Fruit fly (Drosophila melanogaster) whole organism, embryonic: ENCODE results near the gene mRpS14.

Experiments
- Awh ChIP-seq: fragments of 200-800 bp; sonication (Bioruptor generic); IDR thresholded peaks from 2 replicates; pipeline ENCODE4, ENCODE4 v1.3.6; 2022; ENCODE audit warnings: missing biosample characterization, missing genetic modification characterization
- BEAF-32 ChIP-seq: fragments of 200-800 bp; sonication (Bioruptor generic); optimal IDR thresholded peaks from 3 replicates; lab custom pipeline; 2017; ENCODE audit warnings: missing biosample characterization, missing genetic modification characterization, mild to moderate bottlenecking, moderate library complexity, missing genetic modification reagents
- CG10147 ChIP-seq: fragments of 200-800 bp; sonication (Bioruptor generic); optimal IDR thresholded peaks from 2 replicates; lab custom pipeline; 2019; ENCODE audit warnings: missing biosample characterization, mild to moderate bottlenecking, missing genetic modification characterization, moderate library complexity
- CG1024 ChIP-seq: fragments of 200-800 bp; sonication (Bioruptor generic); IDR thresholded peaks from 2 replicates; pipeline ENCODE4 v1.3.6; 2022; ENCODE audit warnings: missing biosample characterization, missing genetic modification characterization
- CG11560 ChIP-seq: fragments of 200-800 bp; sonication (Bioruptor generic); IDR thresholded peaks from 3 replicates; pipeline ENCODE4 v1.3.6; 2022; ENCODE audit warnings: missing biosample characterization, missing genetic modification characterization
- CG11723 ChIP-seq: fragments of 200-800 bp; sonication (Bioruptor generic); optimal IDR thresholded peaks from 2 replicates; lab custom pipeline; 2017; ENCODE audit warnings: missing biosample characterization, mild to moderate bottlenecking, missing genetic modification characterization
- CG12071 ChIP-seq: fragments of 200-800 bp; sonication (Bioruptor generic); optimal IDR thresholded peaks from 3 replicates; lab custom pipeline; 2018; ENCODE audit warnings: missing biosample characterization, mild to moderate bottlenecking, missing genetic modification characterization
- CG12236 ChIP-seq: fragments of 200-800 bp; sonication (Bioruptor generic); optimal IDR thresholded peaks from 2 replicates; lab custom pipeline; 2016; ENCODE audit warnings: missing biosample characterization, missing genetic modification characterization
- CG12744 ChIP-seq: fragments of 200-800 bp; sonication (Bioruptor generic); optimal IDR thresholded peaks from 2 replicates; lab custom pipeline; 2016; ENCODE audit warnings: missing biosample characterization, missing genetic modification characterization
- CG12769 ChIP-seq: fragments of 200-800 bp; sonication (Bioruptor generic); optimal IDR thresholded peaks from 2 replicates; lab custom pipeline; 2019; ENCODE audit warnings: missing biosample characterization, mild to moderate bottlenecking, missing genetic modification characterization, moderate library complexity
- CG13624 ChIP-seq: fragments of 200-800 bp; sonication (Bioruptor generic); optimal IDR thresholded peaks from 2 replicates; lab custom pipeline; 2016; ENCODE audit warnings: missing biosample characterization, missing genetic modification characterization
- CG14050 ChIP-seq: fragments of 200-800 bp; sonication (Bioruptor generic); IDR thresholded peaks from 3 replicates; pipeline ENCODE4 v1.3.6; 2022; ENCODE audit warnings: missing biosample characterization, missing genetic modification characterization
- CG14860 ChIP-seq: fragments of 200-800 bp; sonication (Bioruptor generic); IDR thresholded peaks from 3 replicates; pipeline ENCODE4 v1.3.6; 2022; ENCODE audit warnings: missing biosample characterization, missing genetic modification characterization; ENCODE audit not compliant: partially characterized antibody
- CG17829 ChIP-seq: fragments of 200-800 bp; optimal IDR thresholded peaks from 2 replicates; lab custom pipeline; 2019; ENCODE audit warnings: missing biosample characterization, mild to moderate bottlenecking, missing genetic modification characterization, moderate library complexity
- CG2116 ChIP-seq: fragments of 200-800 bp; sonication (Bioruptor generic); optimal IDR thresholded peaks from 3 replicates; lab custom pipeline; 2018; ENCODE audit warnings: missing biosample characterization, mild to moderate bottlenecking, missing genetic modification characterization
- CG2199 ChIP-seq: fragments of 200-800 bp; sonication (Bioruptor generic); IDR thresholded peaks from 3 replicates; pipeline ENCODE4 v1.3.6; 2022; ENCODE audit warnings: missing biosample characterization, missing genetic modification characterization
- CG31441 ChIP-seq: fragments of 200-800 bp; sonication (Bioruptor generic); IDR thresholded peaks from 2 replicates; pipeline ENCODE4 v1.3.6; 2022; ENCODE audit warnings: missing biosample characterization, missing genetic modification characterization
- CG32532 ChIP-seq: fragments of 200-800 bp; sonication (Bioruptor generic); IDR thresholded peaks from 2 replicates; pipeline ENCODE4 v1.3.6; 2022; ENCODE audit warnings: missing biosample characterization, missing genetic modification characterization
- CG4328 ChIP-seq: fragments of 200-800 bp; sonication (Bioruptor generic); optimal IDR thresholded peaks from 3 replicates; lab custom pipeline; 2017; ENCODE audit warnings: missing biosample characterization, missing genetic modification reagents, missing genetic modification characterization
- CG4730 ChIP-seq: fragments of 200-800 bp; sonication (Bioruptor generic); IDR thresholded peaks from 2 replicates; pipeline ENCODE4 v1.3.6; 2022; ENCODE audit warnings: missing biosample characterization, missing genetic modification characterization
- CG7839 ChIP-seq: fragments of 200-800 bp; sonication (Bioruptor generic); optimal IDR thresholded peaks from 3 replicates; lab custom pipeline; 2018; ENCODE audit warnings: missing biosample characterization, mild to moderate bottlenecking, missing genetic modification characterization, moderate library complexity
- CG8478 ChIP-seq: fragments of >200 bp; optimal IDR thresholded peaks from 2 replicates; lab custom pipeline; 2018
- CG9797 ChIP-seq: fragments of 200-800 bp; sonication (Bioruptor generic); optimal IDR thresholded peaks from 3 replicates; lab custom pipeline; 2018; ENCODE audit warnings: missing biosample characterization, mild to moderate bottlenecking, missing genetic modification characterization
- D19B ChIP-seq: fragments of 200-800 bp; sonication (Bioruptor generic); optimal IDR thresholded peaks from 2 replicates; lab custom pipeline; 2017; ENCODE audit warnings: missing biosample characterization, mild to moderate bottlenecking, missing genetic modification characterization
- Dbx ChIP-seq: fragments of 200-800 bp; sonication (Bioruptor generic); IDR thresholded peaks from 3 replicates; pipeline ENCODE4 v1.3.6; 2022; ENCODE audit warnings: missing biosample characterization, missing genetic modification characterization
- Ets65A ChIP-seq: fragments of 200-800 bp; sonication (Bioruptor generic); peaks from one replicate; lab custom pipeline; 2016; ENCODE audit warnings: missing biosample characterization, missing genetic modification characterization
- H15 ChIP-seq: fragments of 200-800 bp; sonication (Bioruptor generic); IDR thresholded peaks from 3 replicates; pipeline ENCODE4 v1.3.6; 2022; ENCODE audit warnings: missing biosample characterization, missing genetic modification characterization
- HHEX ChIP-seq: fragments of 200-800 bp; sonication (Bioruptor generic); optimal IDR thresholded peaks from 3 replicates; lab custom pipeline; 2017; ENCODE audit warnings: missing biosample characterization, mild to moderate bottlenecking, missing genetic modification characterization, missing genetic modification reagents
- Xrp1 ChIP-seq: fragments of 200-800 bp; sonication (Bioruptor generic); IDR thresholded peaks from 2 replicates; pipeline ENCODE4 v1.3.6; 2022; ENCODE audit warnings: missing biosample characterization, missing genetic modification characterization
- ac ChIP-seq: fragments of 200-800 bp; sonication (Bioruptor generic); optimal IDR thresholded peaks from 3 replicates; lab custom pipeline; 2017; ENCODE audit warnings: missing biosample characterization, mild to moderate bottlenecking, missing genetic modification characterization
- amos ChIP-seq: fragments of 200-800 bp; sonication (Bioruptor generic); IDR thresholded peaks from 2 replicates; pipeline ENCODE4 v1.3.6; 2022; ENCODE audit warnings: missing biosample characterization, missing genetic modification characterization; ENCODE audit not compliant: partially characterized antibody
- ap ChIP-seq: fragments of 200-800 bp; sonication (Bioruptor generic); IDR thresholded peaks from 2 replicates; pipeline ENCODE4 v1.3.6; 2022; ENCODE audit warnings: missing biosample characterization, missing genetic modification characterization
- bcd ChIP-seq: fragments of 200-800 bp; sonication (Bioruptor generic); optimal IDR thresholded peaks from 2 replicates; lab custom pipeline; 2017; ENCODE audit warnings: missing biosample characterization, mild to moderate bottlenecking, missing genetic modification characterization
- bigmax ChIP-seq: fragments of 200-800 bp; sonication (Bioruptor generic); optimal IDR thresholded peaks from 2 replicates; lab custom pipeline; 2018; ENCODE audit warnings: missing biosample characterization, mild to moderate bottlenecking, missing genetic modification characterization
- chm ChIP-seq: fragments of 200-800 bp; sonication (Bioruptor generic); IDR thresholded peaks from 2 replicates; pipeline ENCODE4 v1.3.6; 2022; ENCODE audit warnings: missing biosample characterization, missing genetic modification characterization
- corto ChIP-seq: fragments of 200-800 bp; sonication (Bioruptor generic); optimal IDR thresholded peaks from 2 replicates; lab custom pipeline; 2016; ENCODE audit warnings: missing biosample characterization, mild to moderate bottlenecking, missing genetic modification characterization, moderate library complexity
- cwo ChIP-seq: fragments of 200-800 bp; sonication (Bioruptor generic); optimal IDR thresholded peaks from 3 replicates; lab custom pipeline; 2017; ENCODE audit warnings: missing biosample characterization, missing genetic modification characterization, mild to moderate bottlenecking, moderate library complexity, missing genetic modification reagents
- da ChIP-seq: fragments of 200-800 bp; sonication (Bioruptor generic); optimal IDR thresholded peaks from 2 replicates; lab custom pipeline; 2016; ENCODE audit warnings: missing biosample characterization, missing genetic modification characterization
- emc ChIP-seq: fragments of 200-800 bp; sonication (Bioruptor generic); optimal IDR thresholded peaks from 2 replicates; lab custom pipeline; 2016; ENCODE audit warnings: missing biosample characterization, missing genetic modification characterization
- exex ChIP-seq: fragments of 200-800 bp; sonication (Bioruptor generic); optimal IDR thresholded peaks from 4 replicates; lab custom pipeline; 2018; ENCODE audit warnings: missing biosample characterization, mild to moderate bottlenecking, missing genetic modification characterization, moderate library complexity
- inv ChIP-seq: fragments of 200-800 bp; sonication (Bioruptor generic); IDR thresholded peaks from 2 replicates; pipeline ENCODE4 v1.3.6; 2022; ENCODE audit warnings: missing biosample characterization, missing genetic modification characterization; ENCODE audit not compliant: partially characterized antibody
- jigr1 ChIP-seq: fragments of 200-800 bp; sonication (Bioruptor generic); IDR thresholded peaks from 3 replicates; pipeline ENCODE4 v1.3.6; 2022; ENCODE audit warnings: missing biosample characterization, missing genetic modification characterization
- kah ChIP-seq: fragments of 200-800 bp; sonication (Bioruptor generic); optimal IDR thresholded peaks from 2 replicates; lab custom pipeline; 2018; ENCODE audit warnings: missing biosample characterization, mild to moderate bottlenecking, missing genetic modification characterization
- kni ChIP-seq: fragments of 200-800 bp; sonication (Bioruptor generic); optimal IDR thresholded peaks from 3 replicates; lab custom pipeline; 2017; ENCODE audit warnings: mild to moderate bottlenecking, missing biosample characterization, missing genetic modification reagents, missing genetic modification characterization
- nerfin-1 ChIP-seq: fragments of 200-800 bp; sonication (Bioruptor generic); optimal IDR thresholded peaks from 3 replicates; lab custom pipeline; 2019; ENCODE audit warnings: missing biosample characterization, mild to moderate bottlenecking, missing genetic modification characterization, moderate library complexity
- peb ChIP-seq: fragments of 200-800 bp; sonication (Bioruptor generic); IDR thresholded peaks from 2 replicates; pipeline ENCODE4 v1.3.6; 2022; ENCODE audit warnings: missing biosample characterization, missing genetic modification characterization
- pros ChIP-seq: fragments of 200-800 bp; sonication (Bioruptor generic); optimal IDR thresholded peaks from 3 replicates; lab custom pipeline; 2019; ENCODE audit warnings: missing biosample characterization, mild to moderate bottlenecking, missing genetic modification characterization, moderate library complexity
- pzg ChIP-seq: fragments of 200-800 bp; sonication (Bioruptor generic); optimal IDR thresholded peaks from 3 replicates; lab custom pipeline; 2018; ENCODE audit warnings: missing biosample characterization, mild to moderate bottlenecking, missing genetic modification characterization, moderate library complexity
- sna ChIP-seq: fragments of 200-800 bp; sonication (Bioruptor generic); IDR thresholded peaks from 2 replicates; pipeline ENCODE4 v1.3.6; 2022; ENCODE audit warnings: missing biosample characterization, missing genetic modification characterization; ENCODE audit not compliant: partially characterized antibody
- twi ChIP-seq: fragments of 200-800 bp; optimal IDR thresholded peaks from 2 replicates; lab custom pipeline; 2019; ENCODE audit warnings: missing biosample characterization, mild to moderate bottlenecking, missing genetic modification characterization, moderate library complexity
- wdn ChIP-seq: fragments of 200-800 bp; sonication (Bioruptor generic); IDR thresholded peaks from 2 replicates; pipeline ENCODE4 v1.3.6; 2022; ENCODE audit warnings: missing biosample characterization, missing genetic modification characterization

Gene mRpS14

dm6 chrX:19521753-19522383, 41.8 kb upstream of the mRpS14 start, which contains the start of the genes Idh3a and CoRest (continued):
- peak; percentile 37; the same call in 1 of the 2 replicates for TF ChIP-seq sna
- TF ChIP-seq CG2116 (GFP tag; lab: Kevin White, UChicago): peak; percentile 98
- TF ChIP-seq CG4730 (GFP tag; lab: Robert Waterston, UW): no peak
- TF ChIP-seq inv (GFP tag; lab: Robert Waterston, UW): peak; percentile 69
- peak; percentile 57; the same call in 1 of the 3 replicates for TF ChIP-seq CG11560 (tag; lab: Robert Waterston, UW)
- TF ChIP-seq CG31441 (GFP tag; lab: Robert Waterston, UW): no peak
- no peak for TF ChIP-seq peb (GFP tag; lab: Robert Waterston, UW)
- no peak for TF ChIP-seq CG1024 (GFP tag; lab: Robert Waterston, UW)
- no peak for TF ChIP-seq CG11723 (GFP tag; lab: Kevin White, UChicago)
- no peak for TF ChIP-seq CG12071 (GFP tag; lab: Kevin White, UChicago)
- TF ChIP-seq kah: no peak
- TF ChIP-seq CG2199 (GFP tag; lab: Robert Waterston, UW): no peak
- TF ChIP-seq CG13624 (GFP tag; lab: Kevin White, UChicago): peak; percentile 16
- TF ChIP-seq wdn (GFP tag; lab: Robert Waterston, UW): no peak
- no peak for TF ChIP-seq emc
- no peak for TF ChIP-seq ap (GFP tag; lab: Robert Waterston, UW)
- peak; percentile 68; the same call in 2 of the 3 replicates for TF ChIP-seq CG14860
- TF ChIP-seq nerfin-1: peak; percentile 14
- TF ChIP-seq amos (GFP tag; lab: Robert Waterston, UW): peak; percentile 69
- no peak for TF ChIP-seq bcd
- TF ChIP-seq D19B (GFP tag; lab: Kevin White, UChicago): no peak
- TF ChIP-seq CG12236 (GFP tag; lab: Kevin White, UChicago): no peak
- no peak for TF ChIP-seq da (GFP tag; lab: Kevin White, UChicago)
- no peak for TF ChIP-seq corto (GFP tag; lab: Kevin White, UChicago)
- TF ChIP-seq Ets65A (GFP tag; lab: Kevin White, UChicago): peak; percentile 86
- no peak for TF ChIP-seq chm (GFP tag; lab: Robert Waterston, UW)
- no peak for TF ChIP-seq CG10147 (GFP tag; lab: Kevin White, UChicago)
- no peak for TF ChIP-seq CG4328 (GFP tag; lab: Kevin White, UChicago)
- TF ChIP-seq exex (tag; lab: Kevin White, UChicago): no peak
- no peak for TF ChIP-seq kni
- TF ChIP-seq cwo (GFP tag; lab: Kevin White, UChicago): no peak
- TF ChIP-seq H15 (GFP tag; lab: Robert Waterston, UW): no peak
- no peak for TF ChIP-seq CG12769 (tag; lab: Kevin White, UChicago)
- TF ChIP-seq ac: no peak
- peak; percentile 52; the same call in 1 of the 3 replicates for TF ChIP-seq Dbx
- TF ChIP-seq jigr1 (GFP tag; lab: Robert Waterston, UW): no peak
- TF ChIP-seq BEAF-32 (GFP tag; lab: Kevin White, UChicago): peak; percentile 90
- TF ChIP-seq Awh (GFP tag; lab: Robert Waterston, UW): no peak
- TF ChIP-seq HHEX: no peak
- TF ChIP-seq CG9797 (GFP tag; lab: Kevin White, UChicago): peak; percentile 42
- TF ChIP-seq CG17829 (tag; lab: Kevin White, UChicago): peak; percentile 33
- TF ChIP-seq CG12744 (GFP tag; lab: Kevin White, UChicago): no peak
- TF ChIP-seq CG8478 (lab: Kevin White, UChicago): peak; percentile 9
- peak; percentile 8 for TF ChIP-seq twi
- TF ChIP-seq CG7839 (tag; lab: Kevin White, UChicago): no peak
- no peak for TF ChIP-seq pros (GFP tag; lab: Kevin White, UChicago)
- TF ChIP-seq CG14050 (GFP tag; lab: Robert Waterston, UW): no peak
- no peak for TF ChIP-seq Xrp1 (GFP tag; lab: Robert Waterston, UW)
- TF ChIP-seq bigmax (GFP tag; lab: Kevin White, UChicago): no peak
- TF ChIP-seq CG32532 (GFP tag; lab: Robert Waterston, UW): peak; percentile 64
- TF ChIP-seq pzg (GFP tag; lab: Kevin White, UChicago): peak; percentile 75
